Fruit fly (Drosophila melanogaster) S2 (cell line): ENCODE results near the gene CG14280.

ENCODE experiments used
- CG8478 ChIP-seq: fragments of >200 bp; optimal IDR thresholded peaks from 2 replicates; lab custom pipeline; 2018
- CTCF ChIP-seq, 2 experiments: fragments of >200 bp; optimal IDR thresholded peaks; 2 replicates each; lab custom pipeline; 2018

CG14280 gene

DNA sequence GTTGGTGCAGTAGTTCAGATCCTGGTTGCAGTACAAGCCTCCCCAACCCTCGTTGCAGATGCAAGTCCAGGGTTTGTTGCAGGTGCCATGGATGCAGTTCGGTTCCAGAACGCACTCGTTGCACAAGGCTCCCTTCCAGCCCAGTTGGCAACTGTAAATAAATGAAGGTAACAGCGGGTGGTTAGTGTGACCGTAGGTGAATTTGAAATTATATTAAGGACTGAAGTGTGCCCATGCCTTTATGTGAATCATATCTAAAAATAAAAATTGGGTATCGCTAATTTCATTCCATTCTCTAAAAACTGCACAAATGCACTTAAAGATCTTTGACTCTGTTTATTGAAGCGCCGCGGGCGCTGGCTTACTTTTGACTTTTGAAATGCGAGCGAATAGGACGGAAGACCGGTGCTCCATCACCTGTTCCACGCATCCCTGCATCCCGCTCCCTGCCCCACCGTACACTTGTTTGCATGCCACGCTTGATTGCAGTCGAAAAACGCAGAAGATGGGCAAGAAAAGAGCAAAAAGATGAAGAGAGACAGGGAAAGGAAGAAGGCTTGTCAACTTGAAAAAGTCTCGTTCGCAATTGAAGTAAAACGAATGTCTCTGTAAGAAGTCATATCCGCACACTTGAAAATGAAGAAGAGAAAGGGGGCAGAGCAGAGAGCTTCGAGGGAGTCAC is 50.0 kb downstream of the CG14280 start:
- TF ChIP-seq CTCF (optimal IDR thresholded peaks at IDR 0.05; lab: Kevin White, UChicago) (no peak), CG8478 (lab: Kevin White, UChicago) (no peak)

DNA sequence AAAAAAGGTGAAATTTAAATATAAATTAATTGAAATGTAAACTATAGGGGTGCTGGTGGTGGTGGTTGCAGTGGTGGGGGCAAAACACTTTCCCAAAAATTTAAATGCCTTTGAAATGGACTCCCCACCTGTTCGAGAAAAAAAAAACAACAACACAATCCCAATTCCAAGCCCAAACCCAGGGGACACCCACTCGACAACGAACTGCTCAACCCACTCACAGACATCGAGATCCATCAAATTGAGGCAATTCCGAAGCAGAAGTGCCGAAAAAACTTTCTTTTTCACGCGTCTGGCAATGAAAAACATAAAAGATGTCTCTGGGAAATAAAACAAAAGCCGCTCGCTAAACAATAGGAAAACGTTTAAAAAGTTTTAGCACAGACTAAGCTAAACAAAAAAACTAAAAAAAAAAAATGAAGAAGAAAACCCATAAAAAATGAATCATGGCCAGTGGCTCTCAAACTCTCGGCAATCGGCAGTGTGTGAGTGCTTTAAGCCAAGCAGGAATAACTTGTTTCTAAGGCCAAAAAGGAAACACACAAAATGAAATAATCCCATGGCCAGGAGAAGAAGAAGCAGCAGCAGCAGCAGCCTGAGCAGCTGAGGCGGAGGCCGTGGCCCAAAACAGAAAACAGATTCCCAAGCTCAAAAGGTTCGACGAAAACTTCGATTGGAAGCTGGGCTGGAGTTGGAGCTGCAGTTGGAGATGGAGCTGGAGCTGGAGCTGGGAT is 52.4 kb downstream of the CG14280 start:
- TF ChIP-seq CG8478 (lab: Kevin White, UChicago) = no peak
- TF ChIP-seq CTCF (optimal IDR thresholded peaks at IDR 0.05; lab: Kevin White, UChicago) = no peak
